Worm (Caenorhabditis elegans): ENCODE data around the gene clec-157.

ce11 chrIII:4856109-4856508 is 11.9 kb upstream of the clec-157 start, which contains the start of gene C35D10.7:
- TF ChIP-seq lsy-2 (tag; optimal IDR thresholded peaks at IDR 0.05) (no peak), tbx-8 (GFP tag; optimal IDR thresholded peaks at IDR 0.05) (no peak), ceh-39 (tag; optimal IDR thresholded peaks at IDR 0.05) (no peak), unc-39 (tag; optimal IDR thresholded peaks at IDR 0.05) (no peak), ztf-11 (tag; optimal IDR thresholded peaks at IDR 0.05) (no peak)
